Worm (Caenorhabditis elegans): ENCODE data around the gene nhr-93.

DNA sequence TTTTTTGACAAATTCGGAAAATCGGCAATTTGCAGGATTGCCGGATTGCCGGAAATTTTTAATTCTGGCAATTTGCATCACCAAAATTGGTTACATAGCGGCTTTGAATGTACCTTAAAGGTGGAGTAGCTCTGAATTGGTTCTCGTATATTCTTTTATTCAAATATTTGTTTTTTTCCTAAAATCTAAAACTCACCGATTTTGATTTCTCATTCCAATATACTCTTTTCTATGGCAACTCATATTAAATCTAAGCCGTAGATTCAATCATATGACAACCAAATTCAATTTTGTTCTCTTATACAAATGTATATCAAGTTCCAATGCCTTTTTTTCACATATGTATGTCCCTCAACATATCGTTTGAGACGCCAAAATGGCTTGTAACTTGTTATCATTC lies 11.3 kb upstream of the nhr-93 start, which contains the start of gene sri-21:
- TF ChIP-seq nhr-28 (tag; optimal IDR thresholded peaks at IDR 0.05), result no peak
- TF ChIP-seq mab-5 (tag; optimal IDR thresholded peaks at IDR 0.05), result no peak
- TF ChIP-seq unc-120 (tag; optimal IDR thresholded peaks at IDR 0.05; ENCODE audit: poor library complexity, severe bottlenecking), result no peak
- TF ChIP-seq nhr-12 (tag; optimal IDR thresholded peaks at IDR 0.05), result no peak
- no peak for TF ChIP-seq ceh-39 (tag; optimal IDR thresholded peaks at IDR 0.05)
